Worm (Caenorhabditis elegans) whole organism, L4/young adult: ENCODE measurements around the gene C27C12.1.

ENCODE experiments used
- W03F9.2 ChIP-seq: fragments of 150-350 bp; optimal IDR thresholded peaks from 2 replicates; lab custom pipeline; 2014; ENCODE audit warnings: missing biosample characterization, missing genetic modification characterization
- dao-5 ChIP-seq: sonication (generic microtip); optimal IDR thresholded peaks from 2 replicates; lab custom pipeline; 2016; ENCODE audit warnings: missing genotype, missing genetic modification characterization, moderate library complexity, missing compliant biosample characterization

DNA sequence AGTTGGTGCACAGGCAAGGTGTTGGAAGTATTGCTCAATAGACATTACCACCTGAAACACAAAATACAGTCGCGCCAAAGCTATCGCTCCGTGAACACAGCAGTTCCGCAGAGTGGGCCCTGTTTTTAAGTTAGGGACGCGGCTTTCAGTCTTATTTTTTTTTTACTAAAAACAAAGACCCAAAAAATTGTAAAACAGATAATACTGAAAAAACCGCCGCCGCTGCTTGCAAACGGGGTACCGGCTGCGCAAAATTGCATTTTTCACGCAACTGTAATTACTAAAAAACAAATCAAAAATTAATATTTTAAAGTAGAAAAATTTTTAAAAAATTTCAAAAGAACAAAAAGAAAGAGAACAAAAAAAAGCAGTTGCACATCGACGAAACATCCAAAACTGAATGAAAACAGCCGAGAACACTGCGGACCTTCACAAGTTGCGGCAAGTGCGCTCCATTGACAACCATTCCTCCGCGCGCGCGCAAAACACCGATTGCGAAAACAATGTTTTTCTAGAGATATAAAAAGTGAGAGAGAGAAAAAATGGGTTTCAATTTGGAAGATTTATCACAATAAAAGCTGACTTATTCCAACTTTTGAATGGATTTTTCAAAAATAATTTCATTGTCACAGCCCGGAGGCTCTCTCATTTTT, 19.4 kb upstream of the C27C12.1 start, which contains the start of gene F31F6.3:
- no peak for TF ChIP-seq dao-5 (tag; lab: Kevin White, UChicago)
- TF ChIP-seq W03F9.2: no peak
